Fruit fly (Drosophila melanogaster): ENCODE data around the gene Mgat2.

Gene Mgat2

DNA sequence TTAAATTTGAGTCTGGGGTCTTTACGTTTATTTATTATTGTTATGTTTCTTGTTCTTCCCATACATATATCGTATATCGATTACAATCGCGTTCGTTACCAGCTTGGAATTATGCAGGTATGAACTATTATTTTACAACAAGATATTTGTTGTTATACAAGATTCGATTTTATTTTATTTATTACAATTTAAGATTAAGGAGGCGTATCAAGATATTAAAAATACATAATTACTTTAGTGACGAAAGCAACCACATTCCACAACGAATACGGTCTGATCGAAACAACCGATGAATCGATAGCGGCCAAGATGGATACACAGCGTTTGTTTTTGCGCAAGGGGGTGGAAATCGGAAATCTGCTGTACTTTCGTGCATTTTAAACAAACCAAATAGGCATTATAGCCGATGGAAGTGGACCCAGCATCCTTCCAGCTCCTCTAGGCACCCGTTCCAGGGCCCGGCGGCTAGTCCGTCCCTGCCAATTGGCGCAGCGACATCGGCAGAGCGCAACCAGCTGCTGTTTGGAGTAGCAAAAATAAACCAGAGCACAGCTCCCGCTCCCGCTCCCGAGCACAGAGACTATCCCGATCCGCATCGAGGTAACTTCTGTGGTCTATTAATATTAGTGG, 24.3 kb downstream of the Mgat2 start, which contains the start of the genes CG15525 and CG11504 (continued):
- TF ChIP-seq crp (GFP tag; optimal IDR thresholded peaks at IDR 0.05) (peak in 1 of 2 experiments; percentile 33), nmo (GFP tag; optimal IDR thresholded peaks at IDR 0.05) (peak; percentile 62), CG15601 (tag; optimal IDR thresholded peaks at IDR 0.05) (peak; percentile 29), dpn (GFP tag; optimal IDR thresholded peaks at IDR 0.05) (peak; percentile 68 to 75), Gsc (GFP tag; IDR thresholded peaks at IDR 0.05) (no peak), ken (GFP tag; IDR thresholded peaks at IDR 0.05) (no peak), CG6654 (GFP tag; optimal IDR thresholded peaks at IDR 0.05) (no peak), Ets97D (GFP tag; optimal IDR thresholded peaks at IDR 0.05) (peak; percentile 70), CG18262 (tag; optimal IDR thresholded peaks at IDR 0.05) (no peak), stc (GFP tag; IDR thresholded peaks at IDR 0.05) (no peak; the same call in 1 of the 2 replicates), CG10321 (GFP tag; IDR thresholded peaks at IDR 0.05) (no peak), CG14441 (GFP tag; IDR thresholded peaks at IDR 0.05) (peak; percentile 65), ssp (GFP tag; IDR thresholded peaks at IDR 0.05) (peak; percentile 22; the same call in 1 of the 2 replicates), CG33213 (GFP tag; optimal IDR thresholded peaks at IDR 0.05) (no peak), otp (GFP tag; IDR thresholded peaks at IDR 0.05) (no peak), CG7271 (tag; optimal IDR thresholded peaks at IDR 0.05) (no peak), knrl (GFP tag; IDR thresholded peaks at IDR 0.05; ENCODE audit: partially characterized antibody) (peak; percentile 92), gem (tag; optimal IDR thresholded peaks at IDR 0.05) (no peak), CG17328 (GFP tag; IDR thresholded peaks at IDR 0.05) (peak; percentile 51; the same call in 1 of the 2 replicates), Mrtf (GFP tag; IDR thresholded peaks at IDR 0.05) (no peak), Bteb2 (GFP tag; optimal IDR thresholded peaks at IDR 0.05) (peak; percentile 33), crol (GFP tag; IDR thresholded peaks at IDR 0.05) (peak; percentile 81), ftz-f1 (GFP tag; optimal IDR thresholded peaks at IDR 0.05) (no peak), nom (GFP tag; optimal IDR thresholded peaks at IDR 0.05) (no peak), fd3F (GFP tag; optimal IDR thresholded peaks at IDR 0.05) (peak; percentile 10), MESR4 (GFP tag; optimal IDR thresholded peaks at IDR 0.05) (peak; percentile 66), CG2875 (GFP tag; optimal IDR thresholded peaks at IDR 0.05) (no peak), CG17568 (GFP tag; optimal IDR thresholded peaks at IDR 0.05) (no peak), Ada2b (GFP tag; IDR thresholded peaks at IDR 0.05) (peak; percentile 36; the same call in 1 of the 2 replicates), vvl (GFP tag; IDR thresholded peaks at IDR 0.05) (peak; percentile 62; the same call in 1 of the 2 replicates), cwo (GFP tag; optimal IDR thresholded peaks at IDR 0.05) (no peak), CG6765 (GFP tag; optimal IDR thresholded peaks at IDR 0.05) (no peak), Hr39 (optimal IDR thresholded peaks at IDR 0.05) (no peak), jigr1 (GFP tag; IDR thresholded peaks at IDR 0.05) (no peak), NFAT (GFP tag; IDR thresholded peaks at IDR 0.05) (peak; percentile 52; the same call in 1 of the 2 replicates), CG1792 (GFP tag; optimal IDR thresholded peaks at IDR 0.05) (no peak), zen (tag; optimal IDR thresholded peaks at IDR 0.05) (peak; percentile 32), CG5245 (GFP tag; optimal IDR thresholded peaks at IDR 0.05) (no peak), dati (GFP tag; IDR thresholded peaks at IDR 0.05) (no peak), CG30020 (tag; optimal IDR thresholded peaks at IDR 0.05) (peak; percentile 58), Hey (tag; optimal IDR thresholded peaks at IDR 0.05) (no peak), CG10431 (GFP tag; optimal IDR thresholded peaks at IDR 0.05) (no peak), maf-S (GFP tag; optimal IDR thresholded peaks at IDR 0.05) (no peak), trh (GFP tag; optimal IDR thresholded peaks at IDR 0.05) (no peak), Meics (GFP tag; optimal IDR thresholded peaks at IDR 0.05) (peak; percentile 100), vnd (GFP tag; IDR thresholded peaks at IDR 0.05; ENCODE audit: partially characterized antibody) (peak; percentile 90), NfI (GFP tag; optimal IDR thresholded peaks at IDR 0.05) (peak; percentile 36), unpg (GFP tag; optimal IDR thresholded peaks at IDR 0.05) (no peak), CG15011 (GFP tag; optimal IDR thresholded peaks at IDR 0.05) (no peak), ci (GFP tag; IDR thresholded peaks at IDR 0.05) (0 out of 3 replicates have a peak, but pooled peaks have one; percentile 46)

Measured in whole organism, embryonic.